Worm (Caenorhabditis elegans) whole organism, L1 larva: ENCODE measurements around the gene mcm-2.

Experiments used
- F16B12.6 ChIP-seq: fragments of 150-350 bp; optimal IDR thresholded peaks from 2 replicates; lab custom pipeline; 2014; ENCODE audit warnings: missing biosample characterization, missing genetic modification characterization
- alr-1 ChIP-seq: fragments of 200-800 bp; sonication (Bioruptor generic); optimal IDR thresholded peaks from 2 replicates; lab custom pipeline; 2018; ENCODE audit warnings: borderline replicate concordance, mild to moderate bottlenecking, missing genetic modification characterization, missing compliant biosample characterization
- aly-2 ChIP-seq: fragments of 150-350 bp; optimal IDR thresholded peaks from 2 replicates; lab custom pipeline; 2014; ENCODE audit warnings: missing biosample characterization, missing genetic modification characterization
- blmp-1 ChIP-seq: fragments of 150-350 bp; optimal IDR thresholded peaks from 2 replicates; lab custom pipeline; 2014; ENCODE audit warnings: missing biosample characterization, missing genetic modification characterization
- ceh-82 ChIP-seq, 3 experiments: fragments of 150-350 bp in 1 of 3; sonication (generic microtip) in 2 of 3; optimal IDR thresholded peaks; 2 replicates each; lab custom pipeline; 2014 to 2017; ENCODE audit warnings: missing biosample characterization in 3 of 3, missing genetic modification characterization in 3 of 3
- ces-1 ChIP-seq: fragments of 150-350 bp; optimal IDR thresholded peaks from 2 replicates; lab custom pipeline; 2014; ENCODE audit warnings: missing biosample characterization, missing genetic modification reagents, missing genetic modification characterization
- dpl-1 ChIP-seq, 3 experiments: fragments of 150-350 bp in 2 of 3; sonication (generic microtip) in 1 of 3; optimal IDR thresholded peaks; 2 replicates each; lab custom pipeline; 2014 to 2017; ENCODE audit warnings: missing biosample characterization in 3 of 3, missing genetic modification characterization in 3 of 3, missing genetic modification reagents in 3 of 3
- efl-1 ChIP-seq, 4 experiments: fragments of 150-350 bp; optimal IDR thresholded peaks in 3 of 4; peaks in 1 of 4; 1 replicate in 1 of 4; 2 replicates in 3 of 4; lab custom pipeline; 2014; ENCODE audit warnings: missing biosample characterization in 2 of 4, missing genetic modification characterization in 2 of 4, missing genetic modification reagents in 2 of 4
- efl-3 ChIP-seq: fragments of 200-800 bp; sonication (Bioruptor generic); optimal IDR thresholded peaks from 2 replicates; lab custom pipeline; 2018; ENCODE audit warnings: mild to moderate bottlenecking, missing genetic modification characterization, missing compliant biosample characterization
- egl-13 ChIP-seq: sonication (generic microtip); optimal IDR thresholded peaks from 2 replicates; lab custom pipeline; 2016; ENCODE audit warnings: missing genotype, missing genetic modification reagents, missing genetic modification characterization, missing compliant biosample characterization
- egl-27 ChIP-seq, 2 experiments: fragments of 150-350 bp in 1 of 2; sonication (generic microtip); optimal IDR thresholded peaks; 3 replicates each; lab custom pipeline; 2017 to 2018; ENCODE audit warnings: missing biosample characterization in 2 of 2, missing genetic modification characterization in 2 of 2, missing genetic modification reagents in 2 of 2
- elt-2 ChIP-seq: sonication (generic microtip); optimal IDR thresholded peaks from 2 replicates; lab custom pipeline; 2016; ENCODE audit warnings: missing genetic modification characterization, mild to moderate bottlenecking, inconsistent platforms, missing compliant biosample characterization, missing genetic modification reagents
- elt-3 ChIP-seq, 6 experiments: fragments of 150-350 bp in 1 of 6; sonication (generic microtip); optimal IDR thresholded peaks; 2 replicates each; lab custom pipeline; 2017 to 2018; ENCODE audit warnings: missing biosample characterization in 6 of 6, missing genetic modification characterization in 6 of 6, inconsistent platforms in 1 of 6
- fkh-10 ChIP-seq: sonication (generic microtip); optimal IDR thresholded peaks from 2 replicates; lab custom pipeline; 2017; ENCODE audit warnings: missing biosample characterization, missing genetic modification reagents, missing genetic modification characterization
- irx-1 ChIP-seq: sonication (generic microtip); optimal IDR thresholded peaks from 2 replicates; lab custom pipeline; 2016; ENCODE audit warnings: missing genetic modification characterization, missing compliant biosample characterization
- isw-1 ChIP-seq: fragments of 200-800 bp; sonication (Bioruptor generic); IDR thresholded peaks from 2 replicates; pipeline ENCODE4 v1.3.6; 2022; ENCODE audit warnings: missing genetic modification characterization, missing compliant biosample characterization
- jun-1 ChIP-seq: fragments of 150-350 bp; optimal IDR thresholded peaks from 2 replicates; lab custom pipeline; 2014; ENCODE audit warnings: missing biosample characterization, missing genetic modification reagents, missing genetic modification characterization
- lin-14 ChIP-seq: fragments of 200-800 bp; sonication (Bioruptor generic); optimal IDR thresholded peaks from 2 replicates; lab custom pipeline; 2018; ENCODE audit warnings: mild to moderate bottlenecking, missing genetic modification characterization, moderate library complexity, missing compliant biosample characterization
- lin-35 ChIP-seq, 2 experiments: fragments of 150-350 bp; optimal IDR thresholded peaks; 2 replicates each; lab custom pipeline; 2014; ENCODE audit warnings: missing biosample characterization in 2 of 2, missing genetic modification characterization in 2 of 2, missing genetic modification reagents in 2 of 2
- mdl-1 ChIP-seq, 2 experiments: fragments of 150-350 bp; optimal IDR thresholded peaks; 2 replicates each; lab custom pipeline; 2014 to 2017; ENCODE audit warnings: missing biosample characterization in 2 of 2, missing genetic modification characterization in 2 of 2, inconsistent platforms in 1 of 2
- mep-1 ChIP-seq: fragments of 150-350 bp; optimal IDR thresholded peaks from 2 replicates; lab custom pipeline; 2014; ENCODE audit warnings: missing biosample characterization, missing genetic modification characterization
- nhr-11 ChIP-seq: fragments of 150-350 bp; optimal IDR thresholded peaks from 2 replicates; lab custom pipeline; 2014; ENCODE audit warnings: missing biosample characterization, missing genetic modification characterization
- nhr-12 ChIP-seq: sonication (generic microtip); optimal IDR thresholded peaks from 2 replicates; lab custom pipeline; 2017; ENCODE audit warnings: missing biosample characterization, missing genetic modification characterization
- nhr-19 ChIP-seq: fragments of 200-800 bp; sonication (Bioruptor generic); conservative IDR thresholded peaks from 2 replicates; pipeline ENCODE4 v1.3.6; 2022; ENCODE audit warnings: missing genetic modification characterization, missing compliant biosample characterization
- nhr-20 ChIP-seq: sonication (generic microtip); optimal IDR thresholded peaks from 2 replicates; lab custom pipeline; 2016; ENCODE audit warnings: mild to moderate bottlenecking, missing genetic modification characterization, missing compliant biosample characterization
- nhr-47 ChIP-seq: sonication (generic microtip); optimal IDR thresholded peaks from 2 replicates; lab custom pipeline; 2016; ENCODE audit warnings: mild to moderate bottlenecking, missing genetic modification characterization, moderate library complexity, missing compliant biosample characterization
- nhr-71 ChIP-seq: sonication (generic microtip); optimal IDR thresholded peaks from 2 replicates; lab custom pipeline; 2016; ENCODE audit warnings: mild to moderate bottlenecking, missing genetic modification characterization, moderate library complexity, missing compliant biosample characterization
- nhr-77 ChIP-seq: fragments of 150-350 bp; optimal IDR thresholded peaks from 2 replicates; lab custom pipeline; 2014; ENCODE audit warnings: missing biosample characterization, missing genetic modification characterization
- nhr-85 ChIP-seq: sonication (generic microtip); peaks from one replicate; lab custom pipeline; 2016; ENCODE audit warnings: missing genetic modification characterization, inconsistent platforms, missing compliant biosample characterization
- nhr-90 ChIP-seq: sonication (generic microtip); optimal IDR thresholded peaks from 2 replicates; lab custom pipeline; 2016; ENCODE audit warnings: mild to moderate bottlenecking, missing genetic modification characterization, missing compliant biosample characterization; ENCODE audit not compliant: poor library complexity
- pax-3 ChIP-seq: fragments of 200-800 bp; sonication (Bioruptor generic); optimal IDR thresholded peaks from 2 replicates; lab custom pipeline; 2018; ENCODE audit warnings: mild to moderate bottlenecking, missing genetic modification characterization, moderate library complexity, missing compliant biosample characterization
- snu-23 ChIP-seq: sonication (generic microtip); optimal IDR thresholded peaks from 2 replicates; lab custom pipeline; 2016; ENCODE audit warnings: missing genetic modification characterization, missing compliant biosample characterization
- tbx-2 ChIP-seq: sonication (generic microtip); optimal IDR thresholded peaks from 2 replicates; lab custom pipeline; 2016; ENCODE audit warnings: missing genetic modification characterization, missing compliant biosample characterization
- unc-130 ChIP-seq: fragments of 150-350 bp; optimal IDR thresholded peaks from 2 replicates; lab custom pipeline; 2017; ENCODE audit warnings: missing biosample characterization, missing genetic modification characterization, inconsistent platforms
- ztf-4 ChIP-seq: fragments of 150-350 bp; optimal IDR thresholded peaks from 2 replicates; lab custom pipeline; 2014; ENCODE audit warnings: missing biosample characterization, missing genetic modification characterization

Gene mcm-2

ce11 chrII:12052924-12053323 lies 46.5 kb upstream of the mcm-2 start:
- TF ChIP-seq elt-3 (tag; optimal IDR thresholded peaks at IDR 0.05; lab: Kevin White, UChicago), result peak in 1 of 6 experiments; percentile 40
- TF ChIP-seq lin-35 (GFP tag; optimal IDR thresholded peaks at IDR 0.05; lab: Kevin White, UChicago), result peak in 1 of 2 experiments; percentile 58
- TF ChIP-seq blmp-1, result peak; percentile 44
- TF ChIP-seq isw-1 (GFP tag; lab: Robert Waterston, UW), result no peak
- peak; percentile 6 for TF ChIP-seq nhr-90 (tag; lab: Kevin White, UChicago)
- TF ChIP-seq efl-1 (optimal IDR thresholded peaks at IDR 0.05; lab: Kevin White, UChicago), result no peak
- TF ChIP-seq efl-1 (GFP tag; optimal IDR thresholded peaks at IDR 0.05 in 1 of 2; lab: Kevin White, UChicago), result peak in 1 of 2 experiments; percentile 89
- TF ChIP-seq pax-3 (tag; lab: Kevin White, UChicago), result no peak
- peak in 1 of 2 experiments; percentile 42 for TF ChIP-seq mdl-1 (tag; optimal IDR thresholded peaks at IDR 0.05; lab: Kevin White, UChicago)
- peak; percentile 46 for TF ChIP-seq nhr-71 (tag; lab: Kevin White, UChicago)
- TF ChIP-seq unc-130, result peak; percentile 31
- no peak for TF ChIP-seq ztf-4 (tag; lab: Kevin White, UChicago)
- TF ChIP-seq nhr-20 (tag; lab: Kevin White, UChicago), result peak; percentile 38
- no peak for TF ChIP-seq nhr-12 (tag; lab: Kevin White, UChicago)
- TF ChIP-seq nhr-85, result peak; percentile 75
- TF ChIP-seq snu-23 (GFP tag; lab: Kevin White, UChicago), result peak; percentile 3
- no peak for TF ChIP-seq efl-3 (GFP tag; lab: Kevin White, UChicago)
- no peak for TF ChIP-seq nhr-47 (tag; lab: Kevin White, UChicago)

DNA sequence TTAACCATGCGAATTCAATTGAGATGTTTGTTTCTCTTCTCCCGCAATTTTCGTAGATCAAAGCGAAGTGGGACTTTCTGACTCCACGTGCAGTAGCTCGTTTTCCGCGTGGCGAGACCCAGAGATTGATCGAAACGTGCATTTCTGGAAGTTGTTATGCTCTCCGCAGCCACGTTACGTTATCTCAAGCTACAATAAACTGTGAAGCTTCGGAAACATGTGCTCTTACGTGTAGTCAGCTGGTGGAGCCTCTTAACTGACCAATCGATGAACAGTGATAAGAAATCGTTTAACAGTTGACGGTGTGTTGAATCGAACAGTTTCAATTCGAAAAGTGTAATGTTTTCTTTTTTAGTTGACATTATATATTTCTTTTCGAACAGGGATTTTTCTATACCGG lies 45.7 kb upstream of the mcm-2 start:
- TF ChIP-seq ces-1 (GFP tag; lab: Kevin White, UChicago) (no peak), efl-1 (optimal IDR thresholded peaks at IDR 0.05; lab: Kevin White, UChicago) (no peak), efl-1 (GFP tag; optimal IDR thresholded peaks at IDR 0.05 in 1 of 2; lab: Kevin White, UChicago) (peak in 1 of 2 experiments; percentile 60), mdl-1 (tag; optimal IDR thresholded peaks at IDR 0.05; lab: Kevin White, UChicago) (peak in 1 of 2 experiments; percentile 3), elt-2 (peak; percentile 59)

DNA sequence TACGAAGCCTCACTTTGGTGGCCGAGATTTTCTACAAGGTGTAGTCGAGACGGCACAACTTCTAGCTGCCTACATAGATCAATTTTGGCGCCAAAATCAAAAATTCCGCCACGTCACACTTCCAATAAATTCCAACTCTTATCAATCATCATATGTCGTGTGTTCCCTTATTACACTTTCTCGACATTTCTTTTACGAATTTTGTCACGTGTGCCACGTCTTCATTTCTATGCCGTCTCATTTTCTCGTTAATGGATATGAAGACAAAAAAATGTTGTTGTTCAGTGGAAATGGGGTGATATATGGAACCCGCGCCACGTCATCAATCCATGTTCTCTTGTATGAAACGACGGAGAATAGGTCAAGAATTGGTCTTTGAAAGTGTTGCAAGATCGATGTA lies 45.2 kb upstream of the mcm-2 start:
- TF ChIP-seq nhr-19 (GFP tag; lab: Robert Waterston, UW) (peak; percentile 45), efl-1 (optimal IDR thresholded peaks at IDR 0.05; lab: Kevin White, UChicago) (no peak), efl-1 (GFP tag; optimal IDR thresholded peaks at IDR 0.05 in 1 of 2; lab: Kevin White, UChicago) (peak in 1 of 2 experiments; percentile 15), nhr-47 (tag; lab: Kevin White, UChicago) (peak; percentile 12), lin-14 (GFP tag; lab: Kevin White, UChicago) (peak; percentile 18), ztf-4 (tag; lab: Kevin White, UChicago) (no peak), mdl-1 (tag; optimal IDR thresholded peaks at IDR 0.05; lab: Kevin White, UChicago) (peak in 1 of 2 experiments; percentile 75), jun-1 (tag; lab: Kevin White, UChicago) (no peak), dpl-1 (GFP tag; optimal IDR thresholded peaks at IDR 0.05; lab: Kevin White, UChicago) (peak in 1 of 3 experiments; percentile 48), ceh-82 (tag; optimal IDR thresholded peaks at IDR 0.05; lab: Kevin White, UChicago) (no peak), aly-2 (tag; lab: Kevin White, UChicago) (no peak), nhr-71 (tag; lab: Kevin White, UChicago) (peak; percentile 64), nhr-11 (tag; lab: Kevin White, UChicago) (no peak), nhr-77 (tag; lab: Kevin White, UChicago) (no peak), nhr-85 (peak; percentile 74), elt-3 (tag; optimal IDR thresholded peaks at IDR 0.05; lab: Kevin White, UChicago) (peak in 3 of 6 experiments; percentile 24 to 84 (median 37)), nhr-90 (tag; lab: Kevin White, UChicago) (peak; percentile 9), snu-23 (GFP tag; lab: Kevin White, UChicago) (peak; percentile 33), blmp-1 (peak; percentile 79), lin-35 (GFP tag; optimal IDR thresholded peaks at IDR 0.05; lab: Kevin White, UChicago) (peak in 1 of 2 experiments; percentile 71), nhr-20 (tag; lab: Kevin White, UChicago) (peak; percentile 48), irx-1 (tag; lab: Kevin White, UChicago) (no peak), unc-130 (no peak)

DNA sequence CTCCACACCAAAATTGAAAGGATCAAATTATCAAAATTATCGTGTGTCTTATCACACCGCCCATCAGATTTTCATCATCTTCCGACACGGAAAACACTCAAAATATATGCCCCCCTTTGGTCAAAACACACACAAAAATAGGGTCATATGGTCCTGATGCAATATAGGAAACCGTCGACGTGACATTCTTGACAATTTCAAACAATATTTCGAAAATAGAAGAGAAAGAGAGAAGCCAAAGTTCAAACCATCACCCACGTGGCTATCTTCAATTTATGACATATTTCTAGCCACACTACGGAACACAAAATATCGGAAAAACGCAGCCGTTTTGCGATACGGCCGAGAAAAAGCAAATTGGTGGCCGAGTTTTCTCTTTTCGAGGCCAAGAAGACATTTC lies 44.2 kb upstream of the mcm-2 start:
- TF ChIP-seq ztf-4 (tag; lab: Kevin White, UChicago), result no peak
- TF ChIP-seq mdl-1 (tag; optimal IDR thresholded peaks at IDR 0.05; lab: Kevin White, UChicago), result peak in 1 of 2 experiments; percentile 28
- peak; percentile 60 for TF ChIP-seq nhr-20 (tag; lab: Kevin White, UChicago)
- no peak for TF ChIP-seq egl-13
- peak; percentile 14 for TF ChIP-seq mep-1 (tag; lab: Kevin White, UChicago)
- peak; percentile 54 for TF ChIP-seq tbx-2 (tag; lab: Kevin White, UChicago)
- TF ChIP-seq nhr-85, result peak; percentile 66
- peak; percentile 9 for TF ChIP-seq nhr-47 (tag; lab: Kevin White, UChicago)
- TF ChIP-seq F16B12.6 (tag; lab: Kevin White, UChicago), result no peak
- no peak for TF ChIP-seq egl-27 (tag; optimal IDR thresholded peaks at IDR 0.05; lab: Kevin White, UChicago)
- peak in 1 of 3 experiments; percentile 28 for TF ChIP-seq dpl-1 (GFP tag; optimal IDR thresholded peaks at IDR 0.05; lab: Kevin White, UChicago)
- TF ChIP-seq elt-3 (tag; optimal IDR thresholded peaks at IDR 0.05; lab: Kevin White, UChicago), result peak in 2 of 6 experiments; percentile 12 to 64
- peak; percentile 59 for TF ChIP-seq snu-23 (GFP tag; lab: Kevin White, UChicago)
- no peak for TF ChIP-seq alr-1
- TF ChIP-seq nhr-90 (tag; lab: Kevin White, UChicago), result peak; percentile 52
- peak in 1 of 2 experiments; percentile 6 for TF ChIP-seq efl-1 (optimal IDR thresholded peaks at IDR 0.05; lab: Kevin White, UChicago)
- TF ChIP-seq efl-1 (GFP tag; optimal IDR thresholded peaks at IDR 0.05 in 1 of 2; lab: Kevin White, UChicago), result peak; percentile 9 to 88
- peak; percentile 79 for TF ChIP-seq nhr-71 (tag; lab: Kevin White, UChicago)
- TF ChIP-seq blmp-1, result peak; percentile 60
- peak; percentile 22 for TF ChIP-seq lin-14 (GFP tag; lab: Kevin White, UChicago)
- TF ChIP-seq fkh-10 (GFP tag; lab: Kevin White, UChicago), result no peak
- peak in 1 of 2 experiments; percentile 72 for TF ChIP-seq lin-35 (GFP tag; optimal IDR thresholded peaks at IDR 0.05; lab: Kevin White, UChicago)
- TF ChIP-seq unc-130, result peak; percentile 10
- TF ChIP-seq nhr-19 (GFP tag; lab: Robert Waterston, UW), result peak; percentile 24; the same call in 1 of the 2 replicates
